Worm (Caenorhabditis elegans) whole organism, L2 larva: ENCODE measurements around the gene C17E7.12.

Experiments
- F13H6.1 ChIP-seq: sonication (generic microtip); optimal IDR thresholded peaks from 2 replicates; lab custom pipeline; 2016; ENCODE audit warnings: missing genetic modification characterization, missing compliant biosample characterization
- R02D3.7 ChIP-seq: fragments of 150-350 bp; optimal IDR thresholded peaks from 2 replicates; lab custom pipeline; 2014; ENCODE audit warnings: missing biosample characterization, missing genetic modification characterization
- alr-1 ChIP-seq: fragments of 150-350 bp; optimal IDR thresholded peaks from 2 replicates; lab custom pipeline; 2014; ENCODE audit warnings: missing biosample characterization, missing genetic modification characterization
- aly-2 ChIP-seq: fragments of 150-350 bp; optimal IDR thresholded peaks from 2 replicates; lab custom pipeline; 2014; ENCODE audit warnings: missing biosample characterization, missing genetic modification characterization
- elt-3 ChIP-seq: sonication (generic microtip); optimal IDR thresholded peaks from 2 replicates; lab custom pipeline; 2017; ENCODE audit warnings: missing biosample characterization, missing genetic modification characterization
- fos-1 ChIP-seq: fragments of 150-350 bp; optimal IDR thresholded peaks from 2 replicates; lab custom pipeline; 2014; ENCODE audit warnings: missing biosample characterization, missing genetic modification characterization
- lin-13 ChIP-seq: fragments of 150-350 bp; optimal IDR thresholded peaks from 2 replicates; lab custom pipeline; 2014; ENCODE audit warnings: missing biosample characterization, missing genetic modification reagents, missing genetic modification characterization
- mab-5 ChIP-seq: fragments of 150-350 bp; optimal IDR thresholded peaks from 2 replicates; lab custom pipeline; 2014; ENCODE audit warnings: missing biosample characterization, missing genetic modification characterization
- mbf-1 ChIP-seq: sonication (generic microtip); optimal IDR thresholded peaks from 2 replicates; lab custom pipeline; 2017; ENCODE audit warnings: missing biosample characterization, missing genetic modification characterization
- nhr-12 ChIP-seq: fragments of 150-350 bp; optimal IDR thresholded peaks from 2 replicates; lab custom pipeline; 2014; ENCODE audit warnings: missing biosample characterization, missing genetic modification characterization
- nhr-21 ChIP-seq: fragments of 150-350 bp; optimal IDR thresholded peaks from 2 replicates; lab custom pipeline; 2014; ENCODE audit warnings: missing biosample characterization, missing genetic modification characterization
- nhr-25 ChIP-seq: fragments of 150-350 bp; sonication (generic microtip); optimal IDR thresholded peaks from 3 replicates; lab custom pipeline; 2014; ENCODE audit warnings: missing biosample characterization, missing genetic modification characterization
- peb-1 ChIP-seq: fragments of 150-350 bp; optimal IDR thresholded peaks from 2 replicates; lab custom pipeline; 2014; ENCODE audit warnings: missing biosample characterization, missing genetic modification characterization
- sma-9 ChIP-seq, 2 experiments: fragments of 150-350 bp in 1 of 2; sonication (generic microtip) in 1 of 2; optimal IDR thresholded peaks; 2 replicates each; lab custom pipeline; 2014 to 2016; ENCODE audit warnings: missing genetic modification characterization in 2 of 2, mild to moderate bottlenecking in 1 of 2, missing biosample characterization in 1 of 2, missing compliant biosample characterization in 1 of 2, missing genetic modification reagents in 1 of 2, moderate library complexity in 1 of 2
- unc-62 ChIP-seq: fragments of 150-350 bp; optimal IDR thresholded peaks from 2 replicates; lab custom pipeline; 2014; ENCODE audit warnings: missing biosample characterization, missing genetic modification reagents, missing genetic modification characterization

Gene C17E7.12

DNA sequence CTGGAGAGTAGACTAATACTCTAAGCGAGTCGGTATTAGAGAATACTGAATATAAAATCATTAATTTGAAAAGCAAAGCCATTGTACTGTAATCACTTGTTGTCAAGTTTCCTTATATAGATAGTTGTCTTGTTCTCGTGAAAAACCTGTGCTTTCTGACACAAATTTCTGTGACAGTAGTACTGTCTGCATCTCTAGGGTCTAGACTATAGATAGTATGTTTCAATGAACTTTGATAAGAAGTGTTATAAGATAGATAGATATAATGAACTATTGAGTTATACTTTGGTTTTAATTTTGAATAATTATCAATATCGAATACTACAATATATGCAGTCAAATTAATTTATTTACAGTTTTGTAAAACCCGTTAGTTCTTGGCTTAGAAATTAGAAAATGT is 47.9 kb downstream of the C17E7.12 start, which contains the start of gene ugt-32:
Gene ugt-32 (minus strand): TSS at position 82 of the 400 bp plus-strand sequence.
- TF ChIP-seq F13H6.1 (tag; lab: Kevin White, UChicago) = no peak
- TF ChIP-seq fos-1 = peak; percentile 38
- TF ChIP-seq elt-3 = no peak
- TF ChIP-seq mbf-1 (tag; lab: Kevin White, UChicago) = no peak
- no peak for TF ChIP-seq nhr-25 (tag; lab: Kevin White, UChicago)
- no peak for TF ChIP-seq mab-5 (tag; lab: Kevin White, UChicago)
- TF ChIP-seq nhr-21 (tag; lab: Kevin White, UChicago) = no peak
- no peak for TF ChIP-seq aly-2
- TF ChIP-seq sma-9 (GFP tag; optimal IDR thresholded peaks at IDR 0.05; lab: Kevin White, UChicago) = peak; percentile 27
- no peak for TF ChIP-seq sma-9 (tag; optimal IDR thresholded peaks at IDR 0.05; lab: Kevin White, UChicago)

ce11 chrV:3841462-3841861 is 50.4 kb downstream of the C17E7.12 start:
- no peak for TF ChIP-seq R02D3.7 (tag; lab: Kevin White, UChicago)
- TF ChIP-seq nhr-12 = no peak
- no peak for TF ChIP-seq lin-13 (GFP tag; lab: Kevin White, UChicago)
- TF ChIP-seq nhr-25 (tag; lab: Kevin White, UChicago) = no peak
- TF ChIP-seq alr-1 = no peak
- no peak for TF ChIP-seq peb-1 (tag; lab: Kevin White, UChicago)
- TF ChIP-seq unc-62 (GFP tag; lab: Kevin White, UChicago) = no peak
- TF ChIP-seq fos-1 = peak; percentile 53
